Worm (Caenorhabditis elegans) whole organism, L4 larva: ENCODE data around the gene kxd-1.

Source experiments
- F10B5.3 ChIP-seq: sonication (generic microtip); optimal IDR thresholded peaks from 2 replicates; lab custom pipeline; 2016; ENCODE audit warnings: mild to moderate bottlenecking, missing genetic modification characterization, missing compliant biosample characterization
- F44E2.7 ChIP-seq: fragments of 200-800 bp; sonication (Bioruptor generic); IDR thresholded peaks from 2 replicates; pipeline ENCODE4 v2.1.2; 2022; ENCODE audit warnings: missing genetic modification characterization, missing compliant biosample characterization
- F49E8.2 ChIP-seq: sonication (generic microtip); optimal IDR thresholded peaks from 2 replicates; lab custom pipeline; 2016; ENCODE audit warnings: missing compliant biosample characterization, mild to moderate bottlenecking, missing genetic modification characterization, borderline replicate concordance
- T20F7.1 ChIP-seq: fragments of 200-800 bp; sonication (Bioruptor generic); optimal IDR thresholded peaks from 2 replicates; lab custom pipeline; 2018; ENCODE audit warnings: mild to moderate bottlenecking, missing genetic modification characterization, missing compliant biosample characterization
- Y105C5A.15 ChIP-seq: fragments of 200-800 bp; sonication (Bioruptor generic); IDR thresholded peaks from 2 replicates; pipeline ENCODE4 v1.3.6; 2022; ENCODE audit warnings: missing genetic modification characterization, missing compliant biosample characterization
- aha-1 ChIP-seq: fragments of 150-350 bp; peaks from one replicate; lab custom pipeline; 2014; ENCODE audit warnings: missing biosample characterization, missing genetic modification characterization
- arid-1 ChIP-seq: fragments of 200-800 bp; sonication (Bioruptor generic); conservative IDR thresholded peaks from 2 replicates; pipeline ENCODE4 v1.3.6; 2022; ENCODE audit warnings: missing genetic modification reagents, missing genetic modification characterization, missing compliant biosample characterization
- attf-4 ChIP-seq: sonication (generic microtip); optimal IDR thresholded peaks from 3 replicates; lab custom pipeline; 2017; ENCODE audit warnings: missing biosample characterization, missing genetic modification characterization
- ceh-20 ChIP-seq: fragments of 200-800 bp; sonication (Bioruptor generic); IDR thresholded peaks from 2 replicates; pipeline ENCODE4 v1.3.6; 2022; ENCODE audit warnings: missing genetic modification reagents, missing genetic modification characterization, missing compliant biosample characterization
- ceh-32 ChIP-seq: sonication (generic microtip); optimal IDR thresholded peaks from 2 replicates; lab custom pipeline; 2016; ENCODE audit warnings: mild to moderate bottlenecking, missing genetic modification characterization, missing compliant biosample characterization; ENCODE audit not compliant: poor library complexity
- ceh-44 ChIP-seq: fragments of 200-800 bp; sonication (Bioruptor generic); IDR thresholded peaks from 2 replicates; pipeline ENCODE4 v1.3.6; 2022; ENCODE audit warnings: missing genetic modification reagents, missing genetic modification characterization, missing compliant biosample characterization
- ceh-62 ChIP-seq: sonication (generic microtip); optimal IDR thresholded peaks from 2 replicates; lab custom pipeline; 2017; ENCODE audit warnings: missing biosample characterization, missing genetic modification characterization
- daf-16 ChIP-seq, 3 experiments: sonication (generic microtip); optimal IDR thresholded peaks; 2 replicates each; lab custom pipeline; 2016 to 2017; ENCODE audit warnings: missing genetic modification characterization in 3 of 3, missing genetic modification reagents in 3 of 3, mild to moderate bottlenecking in 2 of 3, missing compliant biosample characterization in 2 of 3, missing biosample characterization in 1 of 3, moderate library complexity in 1 of 3
- daf-8 ChIP-seq: fragments of 200-800 bp; sonication (Bioruptor generic); IDR thresholded peaks from 2 replicates; pipeline ENCODE4 v1.3.6; 2022; ENCODE audit warnings: missing genetic modification characterization, missing compliant biosample characterization
- dmd-6 ChIP-seq: fragments of 200-800 bp; sonication (Bioruptor generic); IDR thresholded peaks from 2 replicates; pipeline ENCODE4 v1.3.6; 2022; ENCODE audit warnings: missing genetic modification reagents, missing genetic modification characterization, missing compliant biosample characterization
- duxl-1 ChIP-seq: sonication (generic microtip); optimal IDR thresholded peaks from 2 replicates; lab custom pipeline; 2016; ENCODE audit warnings: mild to moderate bottlenecking, missing genetic modification characterization, moderate library complexity, missing compliant biosample characterization; ENCODE audit not compliant: poor library complexity
- dve-1 ChIP-seq: sonication (generic microtip); optimal IDR thresholded peaks from 2 replicates; lab custom pipeline; 2017; ENCODE audit warnings: antibody characterized with exemption, mild to moderate bottlenecking, missing genetic modification characterization, missing compliant biosample characterization; ENCODE audit not compliant: insufficient read depth
- fkh-10 ChIP-seq: fragments of 150-350 bp; optimal IDR thresholded peaks from 2 replicates; lab custom pipeline; 2014; ENCODE audit warnings: missing biosample characterization, missing genetic modification reagents, missing genetic modification characterization
- gei-8 ChIP-seq: fragments of 200-800 bp; sonication (Bioruptor generic); optimal IDR thresholded peaks from 2 replicates; lab custom pipeline; 2018; ENCODE audit warnings: mild to moderate bottlenecking, missing genetic modification characterization, missing compliant biosample characterization
- hmg-1.1 ChIP-seq: fragments of 200-800 bp; sonication (Bioruptor generic); IDR thresholded peaks from 2 replicates; pipeline ENCODE4 v1.3.6; 2022; ENCODE audit warnings: missing genetic modification reagents, missing genetic modification characterization, missing compliant biosample characterization
- jun-1 ChIP-seq: fragments of 150-350 bp; optimal IDR thresholded peaks from 2 replicates; lab custom pipeline; 2014; ENCODE audit warnings: missing biosample characterization, missing genetic modification reagents, missing genetic modification characterization
- lin-15B ChIP-seq: fragments of 150-350 bp; sonication (generic microtip); optimal IDR thresholded peaks from 3 replicates; lab custom pipeline; 2014; ENCODE audit warnings: missing biosample characterization, missing genetic modification characterization
- lin-39 ChIP-seq: fragments of 150-350 bp; optimal IDR thresholded peaks from 2 replicates; lab custom pipeline; 2014; ENCODE audit warnings: missing biosample characterization, missing genetic modification reagents, missing genetic modification characterization
- lir-3 ChIP-seq: sonication (generic microtip); optimal IDR thresholded peaks from 2 replicates; lab custom pipeline; 2016; ENCODE audit warnings: mild to moderate bottlenecking, missing genetic modification characterization, missing compliant biosample characterization
- lsy-2 ChIP-seq, 2 experiments: fragments of 150-350 bp in 1 of 2; sonication (generic microtip) in 1 of 2; optimal IDR thresholded peaks; 2 replicates each; lab custom pipeline; 2014 to 2017; ENCODE audit warnings: missing biosample characterization in 2 of 2, missing genetic modification characterization in 2 of 2
- madf-5 ChIP-seq, 2 experiments: fragments of 200-800 bp; sonication (Bioruptor generic); IDR thresholded peaks; 2 replicates each; pipeline ENCODE4 v1.3.6; 2022; ENCODE audit warnings: missing compliant biosample characterization in 2 of 2, missing genetic modification characterization in 2 of 2
- mep-1 ChIP-seq: fragments of 150-350 bp; sonication (generic microtip); optimal IDR thresholded peaks from 3 replicates; lab custom pipeline; 2014; ENCODE audit warnings: missing biosample characterization, missing genetic modification characterization
- mxl-3 ChIP-seq: fragments of 200-800 bp; sonication (Bioruptor generic); optimal IDR thresholded peaks from 2 replicates; lab custom pipeline; 2018; ENCODE audit warnings: mild to moderate bottlenecking, missing genetic modification characterization, missing compliant biosample characterization
- nhr-102 ChIP-seq: sonication (generic microtip); optimal IDR thresholded peaks from 2 replicates; lab custom pipeline; 2016; ENCODE audit warnings: mild to moderate bottlenecking, missing genetic modification characterization, moderate library complexity, missing compliant biosample characterization
- nhr-11 ChIP-seq: fragments of 150-350 bp; optimal IDR thresholded peaks from 2 replicates; lab custom pipeline; 2014; ENCODE audit warnings: missing biosample characterization, missing genetic modification characterization
- nhr-25 ChIP-seq: sonication (generic microtip); optimal IDR thresholded peaks from 2 replicates; lab custom pipeline; 2017; ENCODE audit warnings: missing genetic modification characterization, mild to moderate bottlenecking, missing compliant biosample characterization, antibody characterized with exemption, moderate library complexity, borderline replicate concordance; ENCODE audit not compliant: insufficient read depth
- nhr-28 ChIP-seq: fragments of 150-350 bp; optimal IDR thresholded peaks from 2 replicates; lab custom pipeline; 2014; ENCODE audit warnings: missing biosample characterization, missing genetic modification characterization
- nhr-48 ChIP-seq: sonication (generic microtip); optimal IDR thresholded peaks from 2 replicates; lab custom pipeline; 2016; ENCODE audit warnings: mild to moderate bottlenecking, missing genetic modification characterization, missing compliant biosample characterization
- nhr-6 ChIP-seq: fragments of 150-350 bp; optimal IDR thresholded peaks from 2 replicates; lab custom pipeline; 2014; ENCODE audit warnings: missing biosample characterization, missing genetic modification characterization
- nhr-76 ChIP-seq: fragments of 150-350 bp; optimal IDR thresholded peaks from 2 replicates; lab custom pipeline; 2014; ENCODE audit warnings: missing biosample characterization, missing genetic modification characterization
- nhr-77 ChIP-seq: fragments of 150-350 bp; optimal IDR thresholded peaks from 2 replicates; lab custom pipeline; 2014; ENCODE audit warnings: missing biosample characterization, missing genetic modification characterization
- pha-4 ChIP-seq, 2 experiments: fragments of 150-350 bp in 1 of 2; fragments of 200-800 bp in 1 of 2; sonication (Bioruptor generic) in 1 of 2; IDR thresholded peaks in 1 of 2; optimal IDR thresholded peaks in 1 of 2; 2 replicates each; pipeline versions ENCODE4 v1.3.6 to Lab custom; 2014 to 2022; ENCODE audit warnings: missing genetic modification characterization in 2 of 2, missing genetic modification reagents in 2 of 2, missing biosample characterization in 1 of 2, missing compliant biosample characterization in 1 of 2
- set-16 ChIP-seq: fragments of 200-800 bp; sonication (Bioruptor generic); IDR thresholded peaks from 2 replicates; pipeline ENCODE4 v1.3.6; 2022; ENCODE audit warnings: missing genetic modification reagents, missing genetic modification characterization, missing compliant biosample characterization
- skn-1 ChIP-seq: fragments of 150-350 bp; optimal IDR thresholded peaks from 2 replicates; lab custom pipeline; 2014; ENCODE audit warnings: missing biosample characterization, missing genetic modification characterization
- spr-1 ChIP-seq: sonication (generic microtip); optimal IDR thresholded peaks from 2 replicates; lab custom pipeline; 2016; ENCODE audit warnings: mild to moderate bottlenecking, missing genetic modification characterization, missing compliant biosample characterization
- spr-3 ChIP-seq: fragments of 200-800 bp; sonication (Bioruptor generic); optimal IDR thresholded peaks from 2 replicates; lab custom pipeline; 2018; ENCODE audit warnings: mild to moderate bottlenecking, missing genetic modification characterization, missing compliant biosample characterization
- tag-97 ChIP-seq: fragments of 200-800 bp; sonication (Bioruptor generic); IDR thresholded peaks from 2 replicates; pipeline ENCODE4 v1.3.6; 2022; ENCODE audit warnings: missing genetic modification characterization, missing compliant biosample characterization
- tra-1 ChIP-seq: fragments of 200-800 bp; sonication (Bioruptor generic); IDR thresholded peaks from 2 replicates; pipeline ENCODE4 v1.3.6; 2022; ENCODE audit warnings: missing genetic modification reagents, missing genetic modification characterization, missing compliant biosample characterization
- vab-7 ChIP-seq: fragments of 200-800 bp; sonication (Bioruptor generic); IDR thresholded peaks from 2 replicates; pipeline ENCODE4 v1.3.6; 2022; ENCODE audit warnings: missing genetic modification reagents, missing genetic modification characterization, missing compliant biosample characterization
- zag-1 ChIP-seq: fragments of 150-350 bp; optimal IDR thresholded peaks from 2 replicates; lab custom pipeline; 2014; ENCODE audit warnings: missing biosample characterization, missing genetic modification characterization
- zfp-2 ChIP-seq: sonication (generic microtip); optimal IDR thresholded peaks from 2 replicates; lab custom pipeline; 2016; ENCODE audit warnings: mild to moderate bottlenecking, missing genetic modification characterization, missing compliant biosample characterization
- zip-2 ChIP-seq: fragments of 150-350 bp; optimal IDR thresholded peaks from 2 replicates; lab custom pipeline; 2014; ENCODE audit warnings: missing biosample characterization, missing genetic modification characterization

The kxd-1 gene

DNA sequence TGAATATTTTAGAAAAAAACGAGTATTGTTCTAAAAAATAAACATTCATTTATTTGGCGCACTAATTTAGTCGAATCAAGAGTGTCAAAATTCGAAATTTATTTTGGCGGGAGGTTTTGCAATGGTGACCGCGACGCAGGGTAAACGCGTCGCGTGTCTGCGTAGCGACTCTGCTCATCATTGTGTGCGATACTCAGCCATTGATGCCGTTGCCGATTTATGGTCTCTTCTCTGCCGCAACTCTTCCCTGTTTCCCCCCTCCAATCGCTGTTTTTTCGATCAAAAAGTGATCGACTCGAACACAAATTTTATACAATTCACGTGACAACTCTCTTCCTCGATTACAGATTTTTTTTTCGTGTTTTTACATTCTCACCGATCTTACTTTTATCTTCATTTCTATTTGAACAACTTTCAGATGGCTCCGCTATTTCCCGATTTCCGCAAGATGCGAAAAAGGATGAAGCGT lies 24.7 kb upstream of the kxd-1 start, which contains the start of gene F09G2.2 (continued):
- peak; percentile 56 for TF ChIP-seq spr-1 (tag; lab: Kevin White, UChicago)
- no peak for TF ChIP-seq nhr-76 (tag; lab: Kevin White, UChicago)
- TF ChIP-seq F10B5.3: no peak
- TF ChIP-seq lin-39 (tag; lab: Kevin White, UChicago): no peak
- peak; percentile 52 to 69 for TF ChIP-seq daf-16 (GFP tag; optimal IDR thresholded peaks at IDR 0.05; lab: Kevin White, UChicago)
- peak; percentile 83 for TF ChIP-seq daf-16 (tag; optimal IDR thresholded peaks at IDR 0.05; lab: Kevin White, UChicago)
- TF ChIP-seq skn-1: no peak
- TF ChIP-seq spr-3 (GFP tag; lab: Kevin White, UChicago): peak; percentile 46
- peak; percentile 98 for TF ChIP-seq zfp-2 (tag; lab: Kevin White, UChicago)
- TF ChIP-seq vab-7: 0 out of 2 replicates have a peak, but pooled peaks have one; percentile 14
- TF ChIP-seq hmg-1.1 (GFP tag; lab: Robert Waterston, UW): peak; percentile 89
- no peak for TF ChIP-seq madf-5 (GFP tag; IDR thresholded peaks at IDR 0.05; lab: Robert Waterston, UW)
- TF ChIP-seq nhr-77: peak; percentile 92
- TF ChIP-seq tag-97 (GFP tag; lab: Robert Waterston, UW): no peak
- TF ChIP-seq gei-8 (GFP tag; lab: Kevin White, UChicago): no peak
- no peak for TF ChIP-seq attf-4
- TF ChIP-seq nhr-48 (tag; lab: Kevin White, UChicago): peak; percentile 79
- no peak for TF ChIP-seq F44E2.7
- peak; percentile 97 for TF ChIP-seq dve-1 (tag; lab: Kevin White, UChicago)
- peak; percentile 92 for TF ChIP-seq nhr-11
- no peak for TF ChIP-seq ceh-32 (tag; lab: Kevin White, UChicago)
- peak; percentile 90 for TF ChIP-seq mep-1 (tag; lab: Kevin White, UChicago)
- no peak for TF ChIP-seq F49E8.2 (tag; lab: Kevin White, UChicago)
- TF ChIP-seq jun-1 (tag; lab: Kevin White, UChicago): peak; percentile 76
- peak; percentile 49 for TF ChIP-seq zip-2
- TF ChIP-seq pha-4 (GFP tag; IDR thresholded peaks at IDR 0.05; lab: Robert Waterston, UW): peak; percentile 78; the same call in 1 of the 2 replicates
- no peak for TF ChIP-seq pha-4 (tag; optimal IDR thresholded peaks at IDR 0.05; lab: Kevin White, UChicago)
- no peak for TF ChIP-seq ceh-44 (GFP tag; lab: Robert Waterston, UW)
- no peak for TF ChIP-seq zag-1 (tag; lab: Kevin White, UChicago)
- TF ChIP-seq ceh-62 (tag; lab: Kevin White, UChicago): no peak
- peak; percentile 68 for TF ChIP-seq arid-1
- no peak for TF ChIP-seq T20F7.1 (GFP tag; lab: Kevin White, UChicago)
- peak; percentile 71 to 93 for TF ChIP-seq lsy-2 (tag; optimal IDR thresholded peaks at IDR 0.05; lab: Kevin White, UChicago)
- peak; percentile 88 for TF ChIP-seq ceh-20
- peak; percentile 81 for TF ChIP-seq nhr-28 (tag; lab: Kevin White, UChicago)
- TF ChIP-seq dmd-6 (GFP tag; lab: Robert Waterston, UW): peak; percentile 97
- peak; percentile 61 for TF ChIP-seq set-16 (GFP tag; lab: Robert Waterston, UW)
- TF ChIP-seq tra-1: peak; percentile 89
- TF ChIP-seq aha-1 (tag; lab: Kevin White, UChicago): peak; percentile 99
- peak; percentile 77 for TF ChIP-seq duxl-1 (tag; lab: Kevin White, UChicago)
- peak; percentile 70 for TF ChIP-seq fkh-10 (GFP tag; lab: Kevin White, UChicago)
- TF ChIP-seq Y105C5A.15: no peak
- TF ChIP-seq nhr-6 (tag; lab: Kevin White, UChicago): peak; percentile 83
- peak; percentile 88 for TF ChIP-seq nhr-25
- peak; percentile 28 for TF ChIP-seq lin-15B (tag; lab: Kevin White, UChicago)
- TF ChIP-seq lir-3 (tag; lab: Kevin White, UChicago): no peak
- no peak for TF ChIP-seq daf-8 (GFP tag; lab: Robert Waterston, UW)
- TF ChIP-seq mxl-3: peak; percentile 43
- peak; percentile 80 for TF ChIP-seq nhr-102
